Fruit fly (Drosophila melanogaster): Measurements from ENCODE around the gene HP1D3csd.

HP1D3csd gene

DNA sequence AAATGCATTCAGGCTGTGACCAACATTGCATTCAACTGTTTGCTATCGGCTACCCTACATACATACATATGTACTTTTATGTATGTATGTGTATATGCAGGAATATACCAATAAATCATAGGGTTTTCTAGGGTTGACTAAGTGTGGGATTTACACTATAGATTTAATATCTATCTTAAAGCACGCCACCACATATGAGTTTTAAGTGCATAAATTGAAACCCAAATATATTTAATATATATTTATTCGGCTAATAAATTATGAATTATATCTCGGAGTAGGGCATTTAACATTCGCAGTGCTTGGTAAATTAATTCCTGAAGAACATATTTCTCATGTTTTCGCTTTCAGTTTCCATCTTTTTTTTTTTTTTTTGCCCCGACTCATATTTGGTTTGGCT is 30.1 kb upstream of the HP1D3csd start (continued):
- TF ChIP-seq CG10565 (GFP tag; optimal IDR thresholded peaks at IDR 0.05) (no peak), Six4 (GFP tag; optimal IDR thresholded peaks at IDR 0.05) (no peak), gfzf (GFP tag; optimal IDR thresholded peaks at IDR 0.05) (no peak), CG11247 (GFP tag; IDR thresholded peaks at IDR 0.05) (no peak), z (GFP tag; IDR thresholded peaks at IDR 0.05) (no peak), CG9727 (GFP tag; optimal IDR thresholded peaks at IDR 0.05) (peak; percentile 6), CG7963 (GFP tag; IDR thresholded peaks at IDR 0.05; ENCODE audit: partially characterized antibody) (no peak), CG30431 (GFP tag; optimal IDR thresholded peaks at IDR 0.05) (no peak), HmgZ (tag; optimal IDR thresholded peaks at IDR 0.05) (no peak), abd-A (tag; optimal IDR thresholded peaks at IDR 0.05) (no peak), Sox102F (GFP tag; optimal IDR thresholded peaks at IDR 0.05) (peak; percentile 64), CG15696 (tag; optimal IDR thresholded peaks at IDR 0.05) (no peak), CHES-1-like (GFP tag; optimal IDR thresholded peaks at IDR 0.05) (no peak), CG16779 (GFP tag; IDR thresholded peaks at IDR 0.05) (no peak), pum (GFP tag; optimal IDR thresholded peaks at IDR 0.05) (no peak), Ravus (GFP tag; IDR thresholded peaks at IDR 0.05) (no peak), CG8359 (GFP tag; optimal IDR thresholded peaks at IDR 0.05; ENCODE audit: borderline replicate concordance) (no peak), row (GFP tag; IDR thresholded peaks at IDR 0.05) (peak; percentile 53), Nf-YA (GFP tag; IDR thresholded peaks at IDR 0.05) (no peak), knrl (GFP tag; IDR thresholded peaks at IDR 0.05; ENCODE audit: partially characterized antibody) (no peak), CG9609 (GFP tag; optimal IDR thresholded peaks at IDR 0.05) (no peak), CG42726 (GFP tag; IDR thresholded peaks at IDR 0.05; ENCODE audit: partially characterized antibody) (no peak)

dm6 chrX:19160635-19161407 is 29.2 kb upstream of the HP1D3csd start:
- no peak for TF ChIP-seq Dip2 (GFP tag; IDR thresholded peaks at IDR 0.05)
- TF ChIP-seq CG2712 (tag; optimal IDR thresholded peaks at IDR 0.05): no peak
- no peak for TF ChIP-seq CG17912 (GFP tag; optimal IDR thresholded peaks at IDR 0.05)
- TF ChIP-seq CG2889 (GFP tag; IDR thresholded peaks at IDR 0.05): no peak
- TF ChIP-seq CG14710 (tag; optimal IDR thresholded peaks at IDR 0.05): peak; percentile 3
- no peak for TF ChIP-seq Med (GFP tag)
- no peak for TF ChIP-seq Lpt (GFP tag; optimal IDR thresholded peaks at IDR 0.05)
- TF ChIP-seq Sry-β (GFP tag; optimal IDR thresholded peaks at IDR 0.05): peak; percentile 71
- TF ChIP-seq ranshi (GFP tag; IDR thresholded peaks at IDR 0.05): no peak
- no peak for TF ChIP-seq CG10959 (GFP tag; IDR thresholded peaks at IDR 0.05)
- peak; percentile 75 for TF ChIP-seq crol (GFP tag; IDR thresholded peaks at IDR 0.05)
- no peak for TF ChIP-seq CG32532 (GFP tag; IDR thresholded peaks at IDR 0.05)
- TF ChIP-seq kni (GFP tag; optimal IDR thresholded peaks at IDR 0.05): no peak
- TF ChIP-seq fd3F (GFP tag; optimal IDR thresholded peaks at IDR 0.05): no peak
- no peak for TF ChIP-seq Kr (GFP tag; optimal IDR thresholded peaks at IDR 0.05)
- no peak for TF ChIP-seq CG8359 (GFP tag; optimal IDR thresholded peaks at IDR 0.05; ENCODE audit: borderline replicate concordance)
- TF ChIP-seq CG18011 (GFP tag; optimal IDR thresholded peaks at IDR 0.05): peak; percentile 72
- peak; percentile 62 for TF ChIP-seq sens (GFP tag)
- TF ChIP-seq CG4282 (GFP tag; optimal IDR thresholded peaks at IDR 0.05): no peak
- no peak for TF ChIP-seq CG30403 (GFP tag; optimal IDR thresholded peaks at IDR 0.05)
- no peak for TF ChIP-seq HLH3B (GFP tag; IDR thresholded peaks at IDR 0.05)
- TF ChIP-seq emc (GFP tag; optimal IDR thresholded peaks at IDR 0.05): no peak
- TF ChIP-seq dysf (GFP tag; IDR thresholded peaks at IDR 0.05): no peak
- 0 out of 3 replicates have a peak, but pooled peaks have one; percentile 19 for TF ChIP-seq z (GFP tag; IDR thresholded peaks at IDR 0.05)
- no peak for TF ChIP-seq Chrac-16 (GFP tag; optimal IDR thresholded peaks at IDR 0.05)
- peak; percentile 8 for TF ChIP-seq gem (tag; optimal IDR thresholded peaks at IDR 0.05)
- TF ChIP-seq dmrt11E (tag; optimal IDR thresholded peaks at IDR 0.05): peak; percentile 8
- peak; percentile 28 for TF ChIP-seq CG18262 (tag; optimal IDR thresholded peaks at IDR 0.05)
- TF ChIP-seq CG11504 (tag; optimal IDR thresholded peaks at IDR 0.05): peak; percentile 2
- TF ChIP-seq H2.0 (GFP tag; IDR thresholded peaks at IDR 0.05): no peak
